Worm (Caenorhabditis elegans): ENCODE data around the gene clec-24.

The clec-24 gene

DNA sequence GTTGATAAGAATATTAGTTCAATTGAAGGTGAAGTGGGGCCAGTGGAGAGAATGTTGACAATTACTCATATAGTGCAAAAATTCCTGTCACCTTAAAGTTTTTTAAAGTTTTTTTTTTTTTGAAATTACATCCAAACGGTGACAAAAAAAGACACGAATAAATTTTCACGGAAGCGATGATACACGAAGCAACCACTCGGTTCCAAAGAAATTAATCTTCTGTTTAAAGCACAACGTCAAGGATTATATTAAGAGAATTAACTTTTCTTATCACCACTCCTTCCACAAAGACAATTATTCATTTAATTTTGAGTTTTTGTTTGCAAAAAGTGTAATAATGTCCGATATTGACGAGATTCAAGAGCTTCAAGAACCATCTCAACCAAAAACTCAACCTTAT lies 3.6 kb downstream of the clec-24 start, which contains the start of gene clec-28:
TSS of gene clec-28 (plus strand) at position 301 of the 400 bp plus-strand sequence.
- TF ChIP-seq mdl-1 (tag; optimal IDR thresholded peaks at IDR 0.05) (no peak), ceh-16 (tag; optimal IDR thresholded peaks at IDR 0.05) (no peak), nfya-1 (tag; optimal IDR thresholded peaks at IDR 0.05; ENCODE audit: insufficient read depth) (no peak)

- no peak for TF ChIP-seq fkh-2 (tag; optimal IDR thresholded peaks at IDR 0.05)
Observed at ce11 chrV:16869740-16870139, 7.9 kb downstream of the clec-24 start, which contains the start of gene clec-33. Gene clec-33, minus strand, starts transcription at chrV:16869840.

ce11 chrV:16871387-16871786 lies 9.6 kb downstream of the clec-24 start, which contains the start of gene thn-4:
Gene thn-4, minus strand, starts transcription at chrV:16871487.
- no peak for TF ChIP-seq ztf-4 (tag; optimal IDR thresholded peaks at IDR 0.05)
- TF ChIP-seq eor-1 (tag; optimal IDR thresholded peaks at IDR 0.05) = no peak
- no peak for TF ChIP-seq ceh-82 (tag; optimal IDR thresholded peaks at IDR 0.05)
- no peak for TF ChIP-seq unc-62 (GFP tag; optimal IDR thresholded peaks at IDR 0.05)
- no peak for TF ChIP-seq ZK546.5 (tag; optimal IDR thresholded peaks at IDR 0.05)
- no peak for TF ChIP-seq fkh-10 (GFP tag; optimal IDR thresholded peaks at IDR 0.05)

- TF ChIP-seq ama-1 (optimal IDR thresholded peaks at IDR 0.05) (no peak), mdl-1 (tag; optimal IDR thresholded peaks at IDR 0.05) (no peak), nhr-67 (tag; optimal IDR thresholded peaks at IDR 0.05) (no peak), ceh-82 (tag; optimal IDR thresholded peaks at IDR 0.05) (no peak), R02D3.7 (tag; optimal IDR thresholded peaks at IDR 0.05) (no peak), egl-27 (tag; optimal IDR thresholded peaks at IDR 0.05) (no peak), elt-2 (tag; optimal IDR thresholded peaks at IDR 0.05) (no peak), nhr-11 (tag; optimal IDR thresholded peaks at IDR 0.05) (no peak), ztf-11 (tag; optimal IDR thresholded peaks at IDR 0.05) (no peak), lin-39 (tag; optimal IDR thresholded peaks at IDR 0.05) (no peak), pha-4 (tag; optimal IDR thresholded peaks at IDR 0.05) (no peak), daf-12 (tag; optimal IDR thresholded peaks at IDR 0.05) (no peak), hmg-11 (tag; optimal IDR thresholded peaks at IDR 0.05) (no peak), sea-2 (GFP tag; optimal IDR thresholded peaks at IDR 0.05) (no peak), ceh-16 (tag; optimal IDR thresholded peaks at IDR 0.05) (no peak), ZK546.5 (tag; optimal IDR thresholded peaks at IDR 0.05) (no peak)
Observed at ce11 chrV:16873642-16874041, 11.8 kb downstream of the clec-24 start, which contains the start of gene srw-23. Gene srw-23, plus strand, starts transcription at chrV:16873942.

DNA sequence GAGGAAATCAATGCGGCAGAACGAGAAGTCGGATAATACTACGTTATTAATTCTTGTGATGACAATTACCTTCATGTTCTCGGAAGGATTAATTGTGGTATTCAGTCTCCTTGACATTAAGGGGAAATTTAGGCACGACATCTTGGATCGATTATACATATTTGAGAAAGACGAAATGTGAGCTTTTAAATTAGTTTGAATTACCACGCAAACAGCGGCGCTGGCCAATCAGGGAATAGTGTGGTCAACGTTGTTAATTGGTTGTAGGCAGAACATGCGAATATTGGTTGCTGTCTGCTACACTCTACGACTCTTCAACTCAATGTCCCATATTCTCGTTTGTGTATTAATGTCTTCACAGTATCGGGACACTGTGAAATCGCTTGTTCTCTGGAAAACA lies 13.2 kb downstream of the clec-24 start, which contains the start of gene F49A5.10:
TSS of gene F49A5.10 (plus strand) at position 301 of the 400 bp plus-strand sequence.
- TF ChIP-seq ZK546.5 (tag; optimal IDR thresholded peaks at IDR 0.05) = no peak
- no peak for TF ChIP-seq ztf-4 (tag; optimal IDR thresholded peaks at IDR 0.05)
- no peak for TF ChIP-seq unc-62 (GFP tag; optimal IDR thresholded peaks at IDR 0.05)
- TF ChIP-seq snpc-4 (tag; optimal IDR thresholded peaks at IDR 0.05) = no peak
- TF ChIP-seq nhr-12 (tag; optimal IDR thresholded peaks at IDR 0.05) = no peak
- TF ChIP-seq elt-1 (tag; optimal IDR thresholded peaks at IDR 0.05) = no peak
- TF ChIP-seq elt-2 (tag; optimal IDR thresholded peaks at IDR 0.05) = no peak
- TF ChIP-seq fkh-2 (tag; optimal IDR thresholded peaks at IDR 0.05) = no peak
- no peak for TF ChIP-seq lin-15B (tag; optimal IDR thresholded peaks at IDR 0.05)
- TF ChIP-seq zag-1 (tag; optimal IDR thresholded peaks at IDR 0.05) = no peak
- TF ChIP-seq lsy-12 (tag; optimal IDR thresholded peaks at IDR 0.05) = no peak
- TF ChIP-seq daf-12 (tag; optimal IDR thresholded peaks at IDR 0.05) = no peak
- no peak for TF ChIP-seq nhr-43 (tag; optimal IDR thresholded peaks at IDR 0.05; ENCODE audit: poor library complexity, severe bottlenecking)
- no peak for TF ChIP-seq hmg-11 (tag; optimal IDR thresholded peaks at IDR 0.05)
- no peak for TF ChIP-seq ama-1 (optimal IDR thresholded peaks at IDR 0.05)
- no peak for TF ChIP-seq nhr-76 (tag; optimal IDR thresholded peaks at IDR 0.05)

ce11 chrV:16879532-16879931 lies 17.7 kb downstream of the clec-24 start:
- no peak for TF ChIP-seq pha-4 (tag; optimal IDR thresholded peaks at IDR 0.05)
- no peak for TF ChIP-seq elt-1 (tag; optimal IDR thresholded peaks at IDR 0.05)
- no peak for TF ChIP-seq aly-2 (tag; optimal IDR thresholded peaks at IDR 0.05)
- no peak for TF ChIP-seq pqm-1 (tag; optimal IDR thresholded peaks at IDR 0.05)
- TF ChIP-seq fkh-10 (GFP tag; optimal IDR thresholded peaks at IDR 0.05) = no peak
- TF ChIP-seq unc-62 (GFP tag; optimal IDR thresholded peaks at IDR 0.05) = no peak
- no peak for TF ChIP-seq skn-1 (tag; optimal IDR thresholded peaks at IDR 0.05)
- no peak for TF ChIP-seq elt-2 (tag; optimal IDR thresholded peaks at IDR 0.05)
- TF ChIP-seq ceh-82 (tag; optimal IDR thresholded peaks at IDR 0.05) = no peak
- TF ChIP-seq ZK546.5 (tag; optimal IDR thresholded peaks at IDR 0.05) = no peak
- no peak for TF ChIP-seq eor-1 (tag; optimal IDR thresholded peaks at IDR 0.05)
- no peak for TF ChIP-seq fkh-2 (tag; optimal IDR thresholded peaks at IDR 0.05)
- TF ChIP-seq hmg-11 (tag; optimal IDR thresholded peaks at IDR 0.05) = no peak
- no peak for TF ChIP-seq lin-15B (tag; optimal IDR thresholded peaks at IDR 0.05)
- TF ChIP-seq jun-1 (tag; optimal IDR thresholded peaks at IDR 0.05) = no peak
- no peak for TF ChIP-seq ztf-4 (tag; optimal IDR thresholded peaks at IDR 0.05)
- TF ChIP-seq sea-2 (GFP tag; optimal IDR thresholded peaks at IDR 0.05) = no peak
